Worm (Caenorhabditis elegans) whole organism, late embryonic: Measurements from ENCODE around the gene bus-2.

Experiments used
- ceh-30 ChIP-seq: fragments of 150-350 bp; optimal IDR thresholded peaks from 2 replicates; lab custom pipeline; 2014; ENCODE audit warnings: missing biosample characterization, missing genetic modification characterization
- lim-6 ChIP-seq: sonication (generic microtip); optimal IDR thresholded peaks from 2 replicates; lab custom pipeline; 2016; ENCODE audit warnings: missing genetic modification characterization, missing compliant biosample characterization

DNA sequence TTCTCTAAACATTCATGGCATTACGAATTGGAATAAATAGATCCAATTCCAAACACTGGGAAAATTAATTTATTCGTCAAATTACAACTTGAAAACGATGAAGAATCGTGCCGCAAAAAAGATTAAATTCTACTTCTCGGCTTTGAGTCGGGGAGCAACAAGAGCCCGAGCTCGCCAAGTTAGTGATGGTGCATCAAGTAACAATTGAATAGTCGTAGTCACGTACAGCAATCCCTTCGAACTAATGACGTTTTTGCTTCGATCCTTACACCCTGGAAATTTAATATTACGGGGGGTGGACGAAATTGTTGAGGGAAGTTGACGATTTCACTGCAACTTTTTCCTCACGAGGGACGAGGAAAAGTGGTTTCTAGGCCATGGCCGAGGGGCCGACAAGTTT, 8.0 kb upstream of the bus-2 start:
- TF ChIP-seq ceh-30 (tag; lab: Kevin White, UChicago) (no peak), lim-6 (tag; lab: Kevin White, UChicago) (no peak)
